Worm (Caenorhabditis elegans) whole organism, midembryonic: ENCODE measurements around the gene F36H9.7.

Experiments used
- T22C8.4 ChIP-seq: fragments of 200-800 bp; sonication (Bioruptor generic); IDR thresholded peaks from 2 replicates; pipeline ENCODE4 v1.3.6; 2022; ENCODE audit warnings: missing genetic modification characterization, missing compliant biosample characterization
- ref-1 ChIP-seq: fragments of 200-800 bp; sonication (Bioruptor generic); conservative IDR thresholded peaks from 2 replicates; pipeline ENCODE4 v1.3.6; 2022; ENCODE audit warnings: missing genetic modification reagents, missing genetic modification characterization, missing compliant biosample characterization
- tab-1 ChIP-seq: fragments of 200-800 bp; sonication (Bioruptor generic); IDR thresholded peaks from 2 replicates; pipeline ENCODE4 v1.3.6; 2022; ENCODE audit warnings: missing genetic modification characterization, missing compliant biosample characterization
- ztf-29 ChIP-seq: fragments of 200-800 bp; sonication (Bioruptor generic); IDR thresholded peaks from 2 replicates; pipeline ENCODE4 v1.3.6; 2022; ENCODE audit warnings: missing genetic modification reagents, missing genetic modification characterization, missing compliant biosample characterization

DNA sequence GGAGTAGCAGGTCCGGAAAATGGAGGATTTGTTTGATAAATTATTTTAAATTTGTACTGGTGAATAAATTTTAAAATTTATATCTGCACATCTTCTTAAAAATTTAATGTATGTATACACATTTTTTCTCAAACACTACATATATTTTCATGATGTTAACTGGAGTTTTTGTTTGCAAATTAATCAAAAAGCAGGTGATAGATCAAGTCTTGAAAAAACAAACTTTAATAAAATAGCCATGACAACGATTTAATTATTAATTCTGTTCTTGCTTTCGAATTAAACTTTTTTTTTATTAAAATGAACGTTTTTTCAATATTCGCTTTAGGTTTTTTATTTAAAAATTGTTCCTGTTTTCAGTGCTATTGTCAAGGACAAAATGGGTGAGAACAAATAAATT, 19.5 kb upstream of the F36H9.7 start, which contains the start of gene F36H9.1:
- no peak for TF ChIP-seq ref-1 (GFP tag; lab: Robert Waterston, UW)
- no peak for TF ChIP-seq T22C8.4 (GFP tag; lab: Robert Waterston, UW)
- TF ChIP-seq tab-1 (GFP tag; lab: Robert Waterston, UW) = no peak
- TF ChIP-seq ztf-29 (GFP tag; lab: Robert Waterston, UW) = no peak
